Worm (Caenorhabditis elegans): ENCODE results near the gene C45G9.15.

Gene C45G9.15

DNA sequence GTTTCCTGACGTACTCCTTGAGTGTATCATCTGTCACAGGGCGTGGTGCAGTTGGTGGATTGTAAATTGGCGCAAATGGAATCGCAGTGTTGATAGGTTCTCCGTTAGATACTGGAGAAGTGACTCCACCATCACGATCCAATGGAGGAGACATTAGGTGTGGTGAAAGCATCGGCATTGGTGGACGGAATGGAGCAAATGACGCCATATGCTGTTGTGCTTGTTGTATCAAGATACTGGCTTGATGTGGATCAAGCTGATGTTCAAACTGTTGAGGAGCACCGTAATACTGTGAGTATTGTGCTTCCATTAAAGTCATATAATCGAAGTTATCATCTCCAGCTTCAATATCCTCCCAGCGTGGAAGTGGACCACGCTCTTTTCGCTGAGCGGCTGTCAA lies 39.4 kb downstream of the C45G9.15 start:
- no peak for TF ChIP-seq pqm-1 (tag; optimal IDR thresholded peaks at IDR 0.05)

DNA sequence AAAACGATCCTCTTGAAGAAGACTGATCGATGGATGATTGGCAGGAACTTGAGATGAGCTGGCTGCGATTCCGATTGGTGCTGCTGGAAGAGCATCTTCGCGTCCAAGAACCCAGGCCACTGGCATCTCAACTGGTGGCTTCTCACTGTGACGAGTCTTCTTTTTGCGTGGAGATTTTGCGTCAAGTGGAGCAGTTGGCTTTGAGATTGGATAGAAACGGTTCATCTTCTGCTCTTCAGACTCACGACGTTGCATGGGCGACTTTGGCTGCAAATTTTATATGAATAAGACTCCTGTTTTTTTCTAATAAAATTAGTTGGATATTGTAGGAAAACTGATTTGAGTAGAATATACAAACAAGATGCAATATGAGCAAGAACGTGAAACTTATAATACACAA lies 41.1 kb downstream of the C45G9.15 start:
- TF ChIP-seq nfya-1 (tag; optimal IDR thresholded peaks at IDR 0.05; ENCODE audit: insufficient read depth) = no peak
- no peak for TF ChIP-seq unc-62 (GFP tag; optimal IDR thresholded peaks at IDR 0.05)
- no peak for TF ChIP-seq nhr-43 (tag; optimal IDR thresholded peaks at IDR 0.05; ENCODE audit: poor library complexity, severe bottlenecking)
- no peak for TF ChIP-seq eor-1 (tag; optimal IDR thresholded peaks at IDR 0.05)
- TF ChIP-seq nhr-23 (tag; optimal IDR thresholded peaks at IDR 0.05) = no peak
- TF ChIP-seq ztf-11 (tag; optimal IDR thresholded peaks at IDR 0.05) = no peak
- no peak for TF ChIP-seq nhr-67 (tag; optimal IDR thresholded peaks at IDR 0.05)
- TF ChIP-seq elt-1 (tag; optimal IDR thresholded peaks at IDR 0.05) = no peak
- TF ChIP-seq daf-12 (tag; optimal IDR thresholded peaks at IDR 0.05) = no peak
- no peak for TF ChIP-seq lin-39 (tag; optimal IDR thresholded peaks at IDR 0.05)
- TF ChIP-seq ZK546.5 (tag; optimal IDR thresholded peaks at IDR 0.05) = no peak

DNA sequence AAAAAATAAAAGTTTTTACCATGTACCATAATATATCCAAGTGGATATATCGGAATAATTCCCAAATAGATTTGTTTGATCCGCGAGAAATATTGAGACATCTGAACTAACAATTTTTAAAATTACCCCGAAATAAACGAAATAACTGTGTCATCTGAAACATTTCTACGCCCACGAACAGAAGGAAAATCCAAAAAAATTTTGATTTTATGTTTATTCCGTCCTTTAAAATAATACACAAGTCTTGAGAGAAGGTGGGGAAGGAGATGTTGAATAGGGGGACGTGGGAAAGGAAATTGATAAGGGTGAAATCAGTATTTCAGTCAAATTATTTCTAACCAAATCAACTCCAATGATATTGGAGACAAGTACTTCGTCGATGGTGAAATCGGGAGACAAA lies 43.1 kb downstream of the C45G9.15 start, which contains the start of gene R144.11:
R144.11 (minus strand) TSS at position 101 of the 400 bp plus-strand sequence.
- no peak for TF ChIP-seq mml-1 (tag; optimal IDR thresholded peaks at IDR 0.05)
- no peak for TF ChIP-seq ceh-16 (tag; optimal IDR thresholded peaks at IDR 0.05)
- no peak for TF ChIP-seq snpc-4 (tag; optimal IDR thresholded peaks at IDR 0.05)
- no peak for TF ChIP-seq tbx-2 (tag; optimal IDR thresholded peaks at IDR 0.05)
- no peak for TF ChIP-seq nhr-11 (tag; optimal IDR thresholded peaks at IDR 0.05)
- no peak for TF ChIP-seq fkh-2 (tag; optimal IDR thresholded peaks at IDR 0.05)
- no peak for TF ChIP-seq unc-39 (tag; optimal IDR thresholded peaks at IDR 0.05)

DNA sequence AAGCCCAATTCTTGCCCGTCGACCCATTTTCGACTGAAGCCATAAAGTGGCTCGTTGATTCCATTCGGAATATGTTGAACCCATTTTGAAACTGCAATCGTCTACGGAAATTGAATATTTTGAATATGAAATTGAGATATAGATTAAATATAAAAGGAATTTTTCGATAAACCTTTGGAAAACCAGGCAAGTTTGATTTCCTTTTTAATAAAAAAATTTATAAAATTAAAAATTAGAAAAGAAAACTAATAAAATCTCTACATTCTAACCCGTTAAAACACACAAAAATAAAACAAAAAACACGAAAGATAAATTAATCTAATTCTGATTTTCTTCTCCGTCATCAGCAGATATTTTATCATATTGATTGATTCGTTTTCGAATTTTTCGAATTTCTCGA lies 45.0 kb downstream of the C45G9.15 start, which contains the start of gene R144.12:
R144.12 (minus strand) TSS at position 101 of the 400 bp plus-strand sequence.
- TF ChIP-seq nhr-11 (tag; optimal IDR thresholded peaks at IDR 0.05) (no peak), lsy-12 (tag; optimal IDR thresholded peaks at IDR 0.05) (no peak), skn-1 (tag; optimal IDR thresholded peaks at IDR 0.05) (no peak), elt-1 (tag; optimal IDR thresholded peaks at IDR 0.05) (no peak), unc-62 (GFP tag; optimal IDR thresholded peaks at IDR 0.05) (no peak), hmg-11 (tag; optimal IDR thresholded peaks at IDR 0.05) (no peak), R02D3.7 (tag; optimal IDR thresholded peaks at IDR 0.05) (no peak), lin-15B (tag; optimal IDR thresholded peaks at IDR 0.05) (no peak), elt-3 (tag; optimal IDR thresholded peaks at IDR 0.05) (no peak), ztf-11 (tag; optimal IDR thresholded peaks at IDR 0.05) (no peak), snpc-4 (tag; optimal IDR thresholded peaks at IDR 0.05) (no peak), fkh-2 (tag; optimal IDR thresholded peaks at IDR 0.05) (no peak), ztf-4 (tag; optimal IDR thresholded peaks at IDR 0.05) (no peak)

DNA sequence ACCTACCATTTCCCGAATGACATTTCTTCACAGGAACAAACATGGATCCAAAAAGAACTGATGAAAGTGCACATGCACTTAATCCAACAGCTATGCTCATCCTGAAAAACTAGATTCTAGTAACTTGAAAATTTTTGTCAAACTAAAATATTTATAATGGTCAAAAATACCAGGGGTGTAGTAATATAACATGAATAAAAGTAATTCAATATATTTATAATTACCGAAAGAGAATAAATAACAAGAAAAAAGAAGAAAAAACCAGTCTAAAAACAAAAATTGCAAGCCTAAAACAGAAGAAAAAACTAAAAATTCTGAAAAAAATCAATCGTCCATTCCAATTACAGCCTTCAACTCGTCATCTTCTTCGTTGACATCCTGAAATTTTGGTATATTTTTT lies 47.2 kb downstream of the C45G9.15 start, which contains the start of gene R144.6:
R144.6 (minus strand) TSS at position 101 of the 400 bp plus-strand sequence.
- TF ChIP-seq hmg-11 (tag; optimal IDR thresholded peaks at IDR 0.05) (no peak), pha-4 (tag; optimal IDR thresholded peaks at IDR 0.05) (no peak), aly-2 (tag; optimal IDR thresholded peaks at IDR 0.05) (no peak), nhr-237 (tag; optimal IDR thresholded peaks at IDR 0.05) (no peak), ztf-4 (tag; optimal IDR thresholded peaks at IDR 0.05) (no peak), lin-15B (tag; optimal IDR thresholded peaks at IDR 0.05) (no peak), daf-12 (tag; optimal IDR thresholded peaks at IDR 0.05) (no peak), pqm-1 (tag; optimal IDR thresholded peaks at IDR 0.05) (no peak), nhr-12 (tag; optimal IDR thresholded peaks at IDR 0.05) (no peak), nhr-11 (tag; optimal IDR thresholded peaks at IDR 0.05) (no peak)

DNA sequence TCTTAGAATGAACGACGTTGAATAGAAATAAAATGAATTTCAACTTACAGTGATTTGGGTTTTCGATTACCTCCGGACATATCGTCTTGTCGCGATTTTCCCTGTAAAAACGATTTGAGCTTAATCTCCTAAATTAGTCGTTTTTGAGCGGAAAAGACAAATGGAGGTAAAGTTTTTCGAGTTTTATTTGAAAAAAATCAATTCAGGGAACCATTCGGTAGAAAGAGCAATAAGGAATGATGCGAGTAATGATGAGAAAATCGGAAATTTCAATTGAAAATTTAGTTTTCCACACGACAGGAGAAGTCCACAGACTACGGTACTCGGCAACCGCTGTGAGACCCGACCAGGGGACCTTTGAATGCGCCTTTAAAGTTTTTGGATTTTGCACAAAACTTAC lies 49.6 kb downstream of the C45G9.15 start, which contains the start of gene R144.10:
R144.10 (minus strand) TSS at position 101 of the 400 bp plus-strand sequence.
- TF ChIP-seq skn-1 (tag; optimal IDR thresholded peaks at IDR 0.05) (no peak), mdl-1 (tag; optimal IDR thresholded peaks at IDR 0.05) (no peak), jun-1 (tag; optimal IDR thresholded peaks at IDR 0.05) (no peak), ZK546.5 (tag; optimal IDR thresholded peaks at IDR 0.05) (no peak), ama-1 (optimal IDR thresholded peaks at IDR 0.05) (no peak), sea-2 (GFP tag; optimal IDR thresholded peaks at IDR 0.05) (no peak), nhr-12 (tag; optimal IDR thresholded peaks at IDR 0.05) (no peak), unc-62 (GFP tag; optimal IDR thresholded peaks at IDR 0.05) (no peak), egl-27 (tag; optimal IDR thresholded peaks at IDR 0.05) (no peak), eor-1 (tag; optimal IDR thresholded peaks at IDR 0.05) (no peak), nhr-77 (tag; optimal IDR thresholded peaks at IDR 0.05) (no peak), elt-2 (tag; optimal IDR thresholded peaks at IDR 0.05) (no peak)

Data from whole organism, L3 larva.